Fruit fly (Drosophila melanogaster): Measurements from ENCODE around the gene Grip163.

Gene Grip163

DNA sequence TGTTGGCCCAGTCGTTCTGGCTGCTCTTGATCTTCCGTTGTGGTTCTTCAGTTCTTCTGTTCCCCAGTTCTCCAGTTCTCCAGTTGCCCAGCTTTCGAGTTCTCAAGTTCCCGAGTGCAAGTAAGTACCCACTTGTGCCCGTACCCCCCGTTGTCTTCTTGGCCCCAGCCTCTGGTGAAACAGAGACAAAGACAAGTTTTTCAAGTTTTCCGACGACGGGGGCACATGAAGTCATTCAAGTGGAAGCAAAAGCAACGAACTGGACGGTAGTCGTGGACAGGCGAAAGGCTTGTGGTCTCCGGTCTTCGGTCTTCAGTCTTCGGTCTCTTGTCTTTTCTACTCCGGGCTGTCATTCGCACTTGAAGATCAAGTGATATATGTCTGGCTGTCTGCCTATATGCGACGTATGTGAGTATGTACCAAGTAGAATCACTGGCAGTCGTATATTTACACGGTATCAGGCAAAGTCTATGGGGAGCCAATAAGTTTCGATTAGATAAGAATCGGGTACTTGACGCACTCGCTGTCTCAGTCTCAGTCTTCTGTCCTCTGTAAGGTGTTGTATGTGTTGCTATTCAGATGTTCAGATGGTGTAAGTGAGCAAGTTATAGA lies 42.5 kb upstream of the Grip163 start (continued):
- no peak for TF ChIP-seq Ets65A (GFP tag)
- peak; percentile 37 for TF ChIP-seq exex (tag; optimal IDR thresholded peaks at IDR 0.05)
- TF ChIP-seq dm (GFP tag; optimal IDR thresholded peaks at IDR 0.05), result no peak
- TF ChIP-seq kni (GFP tag; optimal IDR thresholded peaks at IDR 0.05), result peak; percentile 35
- peak; percentile 60 for TF ChIP-seq nom (GFP tag; optimal IDR thresholded peaks at IDR 0.05)
- no peak for TF ChIP-seq trem (tag; optimal IDR thresholded peaks at IDR 0.05)
- TF ChIP-seq chif (GFP tag; optimal IDR thresholded peaks at IDR 0.05), result no peak
- no peak for TF ChIP-seq Myb (GFP tag; optimal IDR thresholded peaks at IDR 0.05)

- TF ChIP-seq CG2129 (GFP tag; IDR thresholded peaks at IDR 0.05; ENCODE audit: partially characterized antibody) (no peak), CG13894 (tag; optimal IDR thresholded peaks at IDR 0.05) (peak; percentile 26), CG34376 (GFP tag; optimal IDR thresholded peaks at IDR 0.05) (peak; percentile 77), CG15601 (tag; optimal IDR thresholded peaks at IDR 0.05) (peak; percentile 64), CG6272 (GFP tag; IDR thresholded peaks at IDR 0.05) (no peak), en (GFP tag; optimal IDR thresholded peaks at IDR 0.05) (no peak), cwo (GFP tag; optimal IDR thresholded peaks at IDR 0.05) (peak; percentile 80), CG15269 (tag; optimal IDR thresholded peaks at IDR 0.05) (peak; percentile 25), CG2199 (GFP tag; IDR thresholded peaks at IDR 0.05) (0 out of 3 replicates have a peak, but pooled peaks have one; percentile 46), gsb-n (tag; optimal IDR thresholded peaks at IDR 0.05) (peak; percentile 23), Atf-2 (GFP tag; optimal IDR thresholded peaks at IDR 0.05) (no peak), CG6175 (GFP tag; IDR thresholded peaks at IDR 0.05) (0 out of 3 replicates have a peak, but pooled peaks have one; percentile 12), abd-A (tag; optimal IDR thresholded peaks at IDR 0.05) (peak; percentile 42), sug (tag; optimal IDR thresholded peaks at IDR 0.05) (peak; percentile 55), CG3995 (GFP tag; optimal IDR thresholded peaks at IDR 0.05) (no peak)
These were observed 41.1 kb upstream of the Grip163 start for dm6 chr3L:12039084-12039483.

- TF ChIP-seq luna (GFP tag; optimal IDR thresholded peaks at IDR 0.05) (no peak), sr (GFP tag; IDR thresholded peaks at IDR 0.05) (peak; percentile 81; the same call in 2 of the 3 replicates), crol (GFP tag; IDR thresholded peaks at IDR 0.05) (no peak), CG13296 (GFP tag; optimal IDR thresholded peaks at IDR 0.05) (no peak), Hmx (GFP tag; optimal IDR thresholded peaks at IDR 0.05) (no peak), sisA (GFP tag; IDR thresholded peaks at IDR 0.05) (peak; percentile 54; the same call in 1 of the 2 replicates), cato (GFP tag; optimal IDR thresholded peaks at IDR 0.05; ENCODE audit: borderline replicate concordance) (no peak), Fer2 (tag; optimal IDR thresholded peaks at IDR 0.05) (no peak), CG10366 (GFP tag; IDR thresholded peaks at IDR 0.05) (peak; percentile 53), Fer1 (GFP tag; optimal IDR thresholded peaks at IDR 0.05) (no peak), row (GFP tag; IDR thresholded peaks at IDR 0.05) (peak; percentile 71), CG3281 (GFP tag; optimal IDR thresholded peaks at IDR 0.05) (peak; percentile 66), CG1529 (GFP tag; optimal IDR thresholded peaks at IDR 0.05) (peak; percentile 12), CG8089 (GFP tag; optimal IDR thresholded peaks at IDR 0.05) (no peak), CG10959 (GFP tag; IDR thresholded peaks at IDR 0.05) (peak; percentile 79), CG12071 (GFP tag; optimal IDR thresholded peaks at IDR 0.05) (no peak), Opbp (GFP tag; IDR thresholded peaks at IDR 0.05; ENCODE audit: partially characterized antibody) (no peak), pan (optimal IDR thresholded peaks at IDR 0.05) (no peak), pan (GFP tag; optimal IDR thresholded peaks at IDR 0.05 in 1 of 2, IDR thresholded peaks at IDR 0.05 in 1 of 2) (peak in 1 of 2 experiments; percentile 43), Ssrp (tag; optimal IDR thresholded peaks at IDR 0.05) (peak; percentile 15), gem (tag; optimal IDR thresholded peaks at IDR 0.05) (peak; percentile 35), lmd (GFP tag; IDR thresholded peaks at IDR 0.05) (peak; percentile 54), CG5953 (GFP tag; IDR thresholded peaks at IDR 0.05) (no peak), Ets97D (GFP tag; optimal IDR thresholded peaks at IDR 0.05) (no peak), E2f2 (GFP tag; IDR thresholded peaks at IDR 0.05) (peak; percentile 26; the same call in 1 of the 2 replicates)
These were observed 39.7 kb upstream of the Grip163 start for dm6 chr3L:12037449-12038163.
